Worm (Caenorhabditis elegans) whole organism, late embryonic: ENCODE data around the gene egl-9.

ENCODE experiments used
- ama-1 ChIP-seq: fragments of 150-350 bp; optimal IDR thresholded peaks from 2 replicates; lab custom pipeline; 2014
- ceh-30 ChIP-seq: fragments of 150-350 bp; optimal IDR thresholded peaks from 2 replicates; lab custom pipeline; 2014; ENCODE audit warnings: missing biosample characterization, missing genetic modification characterization
- dmd-4 ChIP-seq: sonication (generic microtip); optimal IDR thresholded peaks from 2 replicates; lab custom pipeline; 2016; ENCODE audit warnings: borderline replicate concordance, missing genetic modification characterization, missing compliant biosample characterization
- lin-11 ChIP-seq: fragments of 200-800 bp; sonication (Bioruptor generic); optimal IDR thresholded peaks from 2 replicates; lab custom pipeline; 2018; ENCODE audit warnings: mild to moderate bottlenecking, missing genetic modification characterization, missing compliant biosample characterization
- nhr-11 ChIP-seq: fragments of 150-350 bp; optimal IDR thresholded peaks from 2 replicates; lab custom pipeline; 2014; ENCODE audit warnings: missing biosample characterization, missing genetic modification characterization
- pha-4 ChIP-seq: fragments of 150-350 bp; optimal IDR thresholded peaks from 2 replicates; lab custom pipeline; 2018; ENCODE audit warnings: missing biosample characterization, missing genetic modification reagents, missing genetic modification characterization
- pqm-1 ChIP-seq: sonication (generic microtip); optimal IDR thresholded peaks from 2 replicates; lab custom pipeline; 2016; ENCODE audit warnings: missing genetic modification characterization, missing compliant biosample characterization
- sdc-2 ChIP-seq: sonication (generic microtip); optimal IDR thresholded peaks from 2 replicates; lab custom pipeline; 2016; ENCODE audit warnings: missing genotype, missing genetic modification characterization, missing compliant biosample characterization

- no peak for TF ChIP-seq sdc-2 (tag; lab: Kevin White, UChicago)
- no peak for TF ChIP-seq dmd-4
- TF ChIP-seq ceh-30: no peak
- TF ChIP-seq lin-11: no peak
- no peak for TF ChIP-seq pha-4 (tag; lab: Kevin White, UChicago)
- TF ChIP-seq pqm-1: no peak
- TF ChIP-seq nhr-11 (tag; lab: Kevin White, UChicago): no peak
- TF ChIP-seq ama-1 (lab: Kevin White, UChicago): no peak
Observed at ce11 chrV:10457247-10457646, 11.1 kb upstream of the egl-9 start, which contains the start of gene F22E12.1.
